Fruit fly (Drosophila melanogaster) S2 (cell line): Measurements from ENCODE around the gene CG5003.
"Not testable (repeated sequence)": the region's sequence is repeated elsewhere in the genome, so short reads cannot be mapped to it uniquely, and the experiment has no call there.

ENCODE experiments used
- CG8478 ChIP-seq: fragments of >200 bp; optimal IDR thresholded peaks from 2 replicates; lab custom pipeline; 2018
- CTCF ChIP-seq, 2 experiments: fragments of >200 bp; optimal IDR thresholded peaks; 2 replicates each; lab custom pipeline; 2018

DNA sequence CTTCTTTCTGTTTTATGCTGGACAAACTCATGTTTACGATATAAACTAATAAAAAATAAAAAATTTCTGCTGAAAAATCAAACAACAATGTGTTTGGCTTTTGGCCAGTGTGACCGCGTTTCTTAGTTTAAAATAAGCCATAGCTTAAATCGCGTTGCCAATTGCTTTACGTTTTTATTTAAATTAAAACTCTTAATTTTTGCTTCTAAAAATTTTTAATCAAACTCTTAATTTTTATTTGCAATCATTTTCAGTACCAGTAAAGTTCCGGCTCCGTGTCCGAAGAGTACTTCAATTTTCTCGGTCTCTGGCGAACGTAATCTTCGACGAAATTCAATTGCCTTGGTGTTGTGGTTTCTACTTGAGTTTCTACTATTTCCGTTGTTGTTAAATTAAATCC lies 42.8 kb upstream of the CG5003 start, which contains the start of the genes CG42487 and CG4884:
- TF ChIP-seq CTCF (optimal IDR thresholded peaks at IDR 0.05; lab: Kevin White, UChicago); CG8478 (lab: Kevin White, UChicago): not testable (repeated sequence)
